Worm (Caenorhabditis elegans) whole organism, midembryonic: ENCODE results near the gene C17F4.2.

Experiments used
- T22C8.4 ChIP-seq: fragments of 200-800 bp; sonication (Bioruptor generic); IDR thresholded peaks from 2 replicates; pipeline ENCODE4 v1.3.6; 2022; ENCODE audit warnings: missing genetic modification characterization, missing compliant biosample characterization
- cog-1 ChIP-seq: sonication (generic microtip); optimal IDR thresholded peaks from 2 replicates; lab custom pipeline; 2016; ENCODE audit warnings: missing genetic modification characterization, missing compliant biosample characterization
- flt-1 ChIP-seq: fragments of 200-800 bp; sonication (Bioruptor generic); IDR thresholded peaks from 2 replicates; pipeline ENCODE4 v1.3.6; 2022; ENCODE audit warnings: missing genetic modification characterization, missing compliant biosample characterization
- klf-2 ChIP-seq: fragments of 200-800 bp; sonication (Bioruptor generic); conservative IDR thresholded peaks from 2 replicates; pipeline ENCODE4 v1.3.6; 2022; ENCODE audit warnings: missing genetic modification reagents, missing genetic modification characterization, missing compliant biosample characterization
- med-1 ChIP-seq: sonication (generic microtip); optimal IDR thresholded peaks from 2 replicates; lab custom pipeline; 2017; ENCODE audit warnings: missing genetic modification characterization, mild to moderate bottlenecking, missing compliant biosample characterization, antibody characterized with exemption, missing genetic modification reagents; ENCODE audit not compliant: insufficient read depth
- tab-1 ChIP-seq: fragments of 200-800 bp; sonication (Bioruptor generic); IDR thresholded peaks from 2 replicates; pipeline ENCODE4 v1.3.6; 2022; ENCODE audit warnings: missing genetic modification characterization, missing compliant biosample characterization
- ztf-29 ChIP-seq: fragments of 200-800 bp; sonication (Bioruptor generic); IDR thresholded peaks from 2 replicates; pipeline ENCODE4 v1.3.6; 2022; ENCODE audit warnings: missing genetic modification reagents, missing genetic modification characterization, missing compliant biosample characterization

DNA sequence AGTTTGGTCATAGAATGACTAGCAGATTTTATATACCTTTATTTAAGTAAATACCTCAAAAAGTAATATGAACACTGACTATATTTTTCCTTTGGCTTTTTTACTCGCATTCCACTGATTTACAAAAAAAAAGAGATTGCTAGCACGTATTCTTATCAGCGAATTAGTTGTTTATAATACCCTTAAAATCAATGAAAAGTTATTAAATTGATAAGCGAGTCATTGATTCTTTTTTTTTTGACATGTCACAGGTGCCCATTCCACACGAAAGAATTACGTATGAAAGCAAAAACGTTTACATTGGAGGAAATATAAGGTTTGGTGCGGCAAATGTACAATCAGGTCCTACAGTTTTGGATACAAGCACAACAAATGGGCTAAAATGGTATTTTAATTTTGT is 46.7 kb downstream of the C17F4.2 start, which contains the start of gene btb-17:
- TF ChIP-seq klf-2 (GFP tag; lab: Robert Waterston, UW) = no peak
- TF ChIP-seq flt-1 = no peak
- TF ChIP-seq cog-1 (tag; lab: Kevin White, UChicago) = no peak
- no peak for TF ChIP-seq med-1
- TF ChIP-seq ztf-29 = no peak
- no peak for TF ChIP-seq tab-1 (GFP tag; lab: Robert Waterston, UW)
- no peak for TF ChIP-seq T22C8.4
